Worm (Caenorhabditis elegans): Measurements from ENCODE around the gene memo-1.

memo-1 gene

DNA sequence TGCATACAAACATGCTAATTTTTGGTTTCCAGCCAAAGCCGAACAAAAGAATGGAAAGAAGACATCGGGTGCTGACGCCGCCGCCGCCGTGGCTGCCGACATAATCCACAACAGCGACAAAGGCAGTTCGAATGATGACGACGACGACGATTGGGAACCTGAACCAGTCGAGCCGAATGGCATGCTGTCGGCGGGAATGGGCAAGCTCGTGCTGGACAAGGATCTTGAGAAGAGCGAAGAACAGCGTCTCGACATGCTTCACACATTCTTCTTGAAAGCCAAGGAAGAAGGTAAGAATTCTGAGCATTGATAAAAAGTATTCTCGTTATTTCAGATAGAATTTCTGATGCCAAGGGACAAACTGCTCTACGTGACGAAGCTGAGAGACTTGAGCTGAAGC lies 9.7 kb upstream of the memo-1 start:
- no peak for TF ChIP-seq nhr-28 (tag; optimal IDR thresholded peaks at IDR 0.05)
- no peak for TF ChIP-seq daf-12 (tag; optimal IDR thresholded peaks at IDR 0.05)
- TF ChIP-seq lin-39 (tag; optimal IDR thresholded peaks at IDR 0.05), result no peak
- TF ChIP-seq eor-1 (tag; optimal IDR thresholded peaks at IDR 0.05), result no peak
- no peak for TF ChIP-seq nhr-11 (tag; optimal IDR thresholded peaks at IDR 0.05)
- TF ChIP-seq fos-1 (tag; optimal IDR thresholded peaks at IDR 0.05), result no peak
- TF ChIP-seq nfya-1 (tag; optimal IDR thresholded peaks at IDR 0.05; ENCODE audit: insufficient read depth), result no peak
- no peak for TF ChIP-seq sea-2 (GFP tag; optimal IDR thresholded peaks at IDR 0.05)

DNA sequence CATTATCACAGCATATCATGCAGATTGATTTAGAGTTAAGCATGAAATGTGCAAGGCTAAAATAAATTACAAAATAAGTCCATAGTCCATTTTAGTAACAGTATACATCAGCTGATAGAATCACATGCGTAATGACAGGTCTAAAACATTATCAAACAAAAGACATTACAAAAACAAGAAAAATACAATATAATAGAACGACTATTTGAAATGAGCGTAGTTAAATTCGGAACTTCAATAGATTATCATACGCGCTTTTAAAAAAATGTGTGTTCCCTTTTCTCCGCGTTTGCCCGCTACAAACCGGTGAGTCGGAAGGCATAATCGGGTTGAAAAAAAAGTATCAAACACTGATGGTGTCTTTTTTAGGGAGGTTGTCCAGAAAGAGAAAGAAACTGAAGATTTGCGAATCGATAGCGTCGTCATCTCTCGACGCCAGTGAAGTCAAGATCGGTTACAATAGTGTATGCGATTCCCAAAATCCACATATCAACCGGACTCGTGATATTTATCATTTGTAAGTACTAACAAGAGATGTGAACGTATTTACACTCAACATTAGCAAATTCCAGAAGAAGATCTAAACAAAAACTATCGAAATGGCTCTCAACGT lies 8.5 kb upstream of the memo-1 start, which contains the start of gene C37C3.2:
Gene C37C3.2 (plus strand): TSS at position 563 of the 613 bp plus-strand sequence.
- TF ChIP-seq elt-2 (tag; optimal IDR thresholded peaks at IDR 0.05) (peak; percentile 6), pha-4 (tag; optimal IDR thresholded peaks at IDR 0.05) (peak; percentile 39), sea-2 (GFP tag; optimal IDR thresholded peaks at IDR 0.05) (no peak), nhr-12 (tag; optimal IDR thresholded peaks at IDR 0.05) (no peak), nhr-25 (tag; optimal IDR thresholded peaks at IDR 0.05) (no peak), nhr-77 (tag; optimal IDR thresholded peaks at IDR 0.05) (no peak), ama-1 (optimal IDR thresholded peaks at IDR 0.05) (peak; percentile 15)

DNA sequence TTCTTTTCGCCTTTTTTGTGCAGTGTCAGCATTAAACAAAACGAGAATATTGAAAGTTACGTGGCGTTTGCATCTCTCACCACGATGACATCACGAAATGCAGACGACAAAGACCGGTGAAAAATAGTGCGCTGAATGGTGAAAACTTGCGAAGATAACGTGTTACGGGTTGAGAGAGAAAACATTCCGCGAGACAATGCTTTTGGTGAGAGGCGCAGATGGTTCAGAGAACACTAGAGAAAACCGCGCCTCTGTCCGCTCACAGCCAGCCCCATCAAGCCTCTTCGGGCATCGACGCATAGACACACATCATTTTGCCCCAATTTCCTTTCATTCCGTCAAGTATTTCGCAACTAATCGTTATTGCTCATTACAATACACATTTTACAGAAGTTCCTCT lies 7.6 kb upstream of the memo-1 start, which contains the start of the genes C37C3.9 and C37C3.18:
Gene C37C3.9 (minus strand): TSS at position 98 of the 400 bp plus-strand sequence.
Gene C37C3.18 (plus strand): TSS at position 391 of the 400 bp plus-strand sequence.
- peak; percentile 51 for TF ChIP-seq egl-27 (tag; optimal IDR thresholded peaks at IDR 0.05)
- TF ChIP-seq mml-1 (tag; optimal IDR thresholded peaks at IDR 0.05), result no peak
- no peak for TF ChIP-seq ztf-4 (tag; optimal IDR thresholded peaks at IDR 0.05)
- TF ChIP-seq elt-1 (tag; optimal IDR thresholded peaks at IDR 0.05), result peak; percentile 22
- peak; percentile 90 for TF ChIP-seq snpc-4 (tag; optimal IDR thresholded peaks at IDR 0.05)
- TF ChIP-seq pha-4 (tag; optimal IDR thresholded peaks at IDR 0.05), result peak; percentile 90
- peak; percentile 71 for TF ChIP-seq ceh-28 (tag; optimal IDR thresholded peaks at IDR 0.05)
- TF ChIP-seq nhr-76 (tag; optimal IDR thresholded peaks at IDR 0.05), result no peak
- no peak for TF ChIP-seq ama-1 (optimal IDR thresholded peaks at IDR 0.05)
- peak; percentile 39 for TF ChIP-seq lsy-12 (tag; optimal IDR thresholded peaks at IDR 0.05)
- no peak for TF ChIP-seq nhr-77 (tag; optimal IDR thresholded peaks at IDR 0.05)
- TF ChIP-seq tbx-2 (tag; optimal IDR thresholded peaks at IDR 0.05), result peak; percentile 17
- TF ChIP-seq skn-1 (tag; optimal IDR thresholded peaks at IDR 0.05), result peak; percentile 93
- peak; percentile 87 for TF ChIP-seq hmg-11 (tag; optimal IDR thresholded peaks at IDR 0.05)
- TF ChIP-seq fkh-2 (tag; optimal IDR thresholded peaks at IDR 0.05), result no peak
- TF ChIP-seq lin-15B (tag; optimal IDR thresholded peaks at IDR 0.05), result peak; percentile 48
- TF ChIP-seq ceh-9 (tag; optimal IDR thresholded peaks at IDR 0.05), result no peak
- TF ChIP-seq fkh-10 (GFP tag; optimal IDR thresholded peaks at IDR 0.05), result peak; percentile 44
- TF ChIP-seq sea-2 (GFP tag; optimal IDR thresholded peaks at IDR 0.05), result no peak
- TF ChIP-seq egl-5 (tag; optimal IDR thresholded peaks at IDR 0.05), result peak; percentile 57
- TF ChIP-seq elt-3 (tag; optimal IDR thresholded peaks at IDR 0.05), result no peak
- TF ChIP-seq pqm-1 (tag; optimal IDR thresholded peaks at IDR 0.05), result peak; percentile 22
- TF ChIP-seq lin-39 (tag; optimal IDR thresholded peaks at IDR 0.05), result peak; percentile 80
- TF ChIP-seq daf-12 (tag; optimal IDR thresholded peaks at IDR 0.05), result no peak
- TF ChIP-seq aly-2 (tag; optimal IDR thresholded peaks at IDR 0.05), result no peak
- TF ChIP-seq unc-39 (tag; optimal IDR thresholded peaks at IDR 0.05), result no peak
- no peak for TF ChIP-seq ZK546.5 (tag; optimal IDR thresholded peaks at IDR 0.05)
- TF ChIP-seq nhr-28 (tag; optimal IDR thresholded peaks at IDR 0.05), result no peak
- peak; percentile 68 for TF ChIP-seq elt-2 (tag; optimal IDR thresholded peaks at IDR 0.05)
- peak; percentile 85 for TF ChIP-seq jun-1 (tag; optimal IDR thresholded peaks at IDR 0.05)
- peak; percentile 80 for TF ChIP-seq nfya-1 (tag; optimal IDR thresholded peaks at IDR 0.05; ENCODE audit: insufficient read depth)
- no peak for TF ChIP-seq nhr-237 (tag; optimal IDR thresholded peaks at IDR 0.05)
- peak; percentile 50 for TF ChIP-seq nhr-43 (tag; optimal IDR thresholded peaks at IDR 0.05; ENCODE audit: poor library complexity, severe bottlenecking)
- no peak for TF ChIP-seq zag-1 (tag; optimal IDR thresholded peaks at IDR 0.05)
- no peak for TF ChIP-seq eor-1 (tag; optimal IDR thresholded peaks at IDR 0.05)
- TF ChIP-seq ceh-82 (tag; optimal IDR thresholded peaks at IDR 0.05), result peak; percentile 0
- no peak for TF ChIP-seq mdl-1 (tag; optimal IDR thresholded peaks at IDR 0.05)
- peak; percentile 22 for TF ChIP-seq R02D3.7 (tag; optimal IDR thresholded peaks at IDR 0.05)
- no peak for TF ChIP-seq fos-1 (tag; optimal IDR thresholded peaks at IDR 0.05)
- TF ChIP-seq unc-62 (GFP tag; optimal IDR thresholded peaks at IDR 0.05), result peak; percentile 48
- TF ChIP-seq nhr-12 (tag; optimal IDR thresholded peaks at IDR 0.05), result no peak
- peak; percentile 75 for TF ChIP-seq nhr-23 (tag; optimal IDR thresholded peaks at IDR 0.05)
- TF ChIP-seq nhr-25 (tag; optimal IDR thresholded peaks at IDR 0.05), result peak; percentile 74
- TF ChIP-seq nhr-67 (tag; optimal IDR thresholded peaks at IDR 0.05), result no peak
- no peak for TF ChIP-seq ceh-16 (tag; optimal IDR thresholded peaks at IDR 0.05)
- no peak for TF ChIP-seq nhr-11 (tag; optimal IDR thresholded peaks at IDR 0.05)
- no peak for TF ChIP-seq ztf-11 (tag; optimal IDR thresholded peaks at IDR 0.05)
